Worm (Caenorhabditis elegans): ENCODE results near the gene F26C11.1.
"Not testable (repeated sequence)": the region's sequence is repeated elsewhere in the genome, so short reads cannot be mapped to it uniquely, and the experiment has no call there.

F26C11.1 gene

DNA sequence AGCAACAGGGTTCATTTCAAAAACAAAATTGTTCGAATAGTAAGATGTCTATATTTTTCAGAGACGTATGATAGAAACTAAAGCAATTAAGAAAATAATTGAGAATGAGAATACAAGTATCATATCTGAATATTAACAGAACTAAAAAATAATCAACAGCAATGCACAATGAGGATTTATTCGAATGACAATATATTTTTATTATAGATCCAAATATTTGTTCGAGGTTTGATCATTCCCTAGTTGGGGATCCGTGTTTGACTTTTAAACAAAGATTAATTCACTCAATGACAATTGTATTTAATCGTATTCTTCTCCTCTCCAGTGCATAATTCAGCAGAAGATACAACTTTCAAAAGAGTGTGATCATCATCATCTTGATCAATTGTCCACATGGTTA is 32.4 kb upstream of the F26C11.1 start, which contains the start of gene C08H9.18:
TSS of gene C08H9.18 (minus strand) at position 101 of the 400 bp plus-strand sequence.
- TF ChIP-seq bed-1 (GFP tag; IDR thresholded peaks at IDR 0.05) (no peak), ztf-18 (tag; optimal IDR thresholded peaks at IDR 0.05) (no peak), efl-1 (GFP tag; optimal IDR thresholded peaks at IDR 0.05) (no peak), F55B11.4 (tag; optimal IDR thresholded peaks at IDR 0.05; ENCODE audit: borderline replicate concordance, insufficient read depth) (no peak), nhr-179 (tag; optimal IDR thresholded peaks at IDR 0.05) (no peak), F57A8.1 (GFP tag; optimal IDR thresholded peaks at IDR 0.05) (no peak), sea-2 (GFP tag; IDR thresholded peaks at IDR 0.05) (no peak), hrde-1 (tag; optimal IDR thresholded peaks at IDR 0.05; ENCODE audit: borderline replicate concordance) (no peak), nfya-1 (tag; optimal IDR thresholded peaks at IDR 0.05; ENCODE audit: borderline replicate concordance, insufficient read depth) (no peak), nhr-27 (tag; optimal IDR thresholded peaks at IDR 0.05) (no peak), ztf-25 (GFP tag; IDR thresholded peaks at IDR 0.05) (no peak), mcd-1 (GFP tag; IDR thresholded peaks at IDR 0.05) (no peak), attf-5 (GFP tag; optimal IDR thresholded peaks at IDR 0.05) (no peak), mel-28 (tag; optimal IDR thresholded peaks at IDR 0.05; ENCODE audit: borderline replicate concordance) (no peak), F39B2.1 (GFP tag; IDR thresholded peaks at IDR 0.05) (no peak), tlf-1 (GFP tag; optimal IDR thresholded peaks at IDR 0.05) (no peak), dpff-1 (tag; optimal IDR thresholded peaks at IDR 0.05) (no peak)

DNA sequence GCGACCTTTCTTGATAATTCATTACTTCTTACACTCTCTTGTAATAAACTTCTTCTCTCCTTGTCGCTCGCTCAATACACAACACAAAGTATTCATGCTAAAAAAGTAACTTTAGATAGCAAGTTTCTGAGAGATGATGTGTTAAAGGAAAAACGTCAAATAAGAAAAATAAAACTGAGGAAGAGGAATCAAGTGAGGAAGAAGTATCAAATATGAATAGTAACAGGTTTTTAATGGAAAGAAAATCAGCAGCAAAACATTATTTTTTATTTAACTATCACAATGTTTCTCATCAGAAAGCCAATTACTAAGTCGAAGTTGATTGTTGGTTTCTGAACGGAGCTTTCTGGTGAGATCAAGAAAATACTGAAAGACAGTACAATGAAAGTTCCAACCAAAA is 28.2 kb upstream of the F26C11.1 start, which contains the start of gene chil-1:
TSS of gene chil-1 (minus strand) at position 101 of the 400 bp plus-strand sequence.
- not testable (repeated sequence) for TF ChIP-seq let-526 (GFP tag; IDR thresholded peaks at IDR 0.05); hlh-26 (GFP tag; conservative IDR thresholded peaks at IDR 0.05); mcd-1 (GFP tag; IDR thresholded peaks at IDR 0.05)

DNA sequence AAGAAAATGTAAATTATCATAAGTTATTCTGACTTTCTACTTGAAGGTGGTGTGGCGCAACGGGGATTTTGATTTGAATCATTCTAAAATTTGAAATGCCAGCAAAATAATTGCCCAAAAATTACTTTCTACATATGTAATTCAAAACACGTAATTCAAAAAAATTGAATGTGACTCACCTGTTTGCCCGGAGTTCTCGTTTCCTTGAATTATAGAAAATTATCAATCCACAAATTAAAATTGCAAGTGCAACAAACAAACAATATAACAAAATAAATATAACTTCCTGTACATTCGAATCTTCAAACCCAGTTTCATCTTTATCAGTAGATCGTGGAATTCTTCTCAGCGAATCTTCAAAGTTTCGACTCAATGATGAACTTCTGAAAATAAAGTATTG is 26.3 kb upstream of the F26C11.1 start:
- TF ChIP-seq madf-6 (GFP tag; IDR thresholded peaks at IDR 0.05) (no peak), athp-1 (tag; optimal IDR thresholded peaks at IDR 0.05) (no peak), madf-3 (GFP tag; IDR thresholded peaks at IDR 0.05) (no peak), snpc-1.3 (tag; optimal IDR thresholded peaks at IDR 0.05; ENCODE audit: insufficient read depth) (no peak), ceh-27 (GFP tag; optimal IDR thresholded peaks at IDR 0.05) (no peak), ets-4 (GFP tag; optimal IDR thresholded peaks at IDR 0.05) (no peak)

DNA sequence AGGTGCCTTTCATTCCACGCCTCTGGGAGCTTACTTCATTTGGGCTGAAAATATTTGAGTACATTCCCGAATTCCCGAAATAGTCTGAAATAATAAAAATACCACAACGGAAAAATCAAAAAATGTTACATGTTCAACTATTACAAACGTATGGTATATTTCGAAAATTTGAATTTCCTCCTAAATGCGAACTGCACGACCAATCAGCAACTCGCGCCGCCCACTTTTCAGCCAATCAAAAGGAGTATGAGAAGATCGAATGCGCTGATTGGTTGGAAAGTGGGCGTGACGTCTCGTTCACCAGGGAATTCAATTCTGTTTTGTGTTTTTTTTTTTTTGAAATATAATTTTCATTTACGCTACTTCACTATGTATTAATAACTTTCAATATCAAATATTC is 25.8 kb upstream of the F26C11.1 start, which contains the start of gene old-1:
TSS of gene old-1 (minus strand) at position 50 of the 400 bp plus-strand sequence.
- TF ChIP-seq snpc-4 (GFP tag; optimal IDR thresholded peaks at IDR 0.05) (no peak), snpc-4 (tag; optimal IDR thresholded peaks at IDR 0.05) (no peak), cebp-2 (GFP tag; IDR thresholded peaks at IDR 0.05) (no peak), F23B12.7 (tag; optimal IDR thresholded peaks at IDR 0.05; ENCODE audit: insufficient read depth) (no peak), F37B4.10 (GFP tag; IDR thresholded peaks at IDR 0.05) (no peak), repo-1 (tag; optimal IDR thresholded peaks at IDR 0.05) (no peak), nhr-120 (GFP tag; IDR thresholded peaks at IDR 0.05) (no peak), dpl-1 (GFP tag; optimal IDR thresholded peaks at IDR 0.05) (no peak), tbx-9 (tag; optimal IDR thresholded peaks at IDR 0.05; ENCODE audit: borderline replicate concordance) (no peak), snpc-1.1 (tag; optimal IDR thresholded peaks at IDR 0.05; ENCODE audit: insufficient read depth) (no peak), F10E7.11 (tag; optimal IDR thresholded peaks at IDR 0.05) (no peak)
